Worm (Caenorhabditis elegans) whole organism, young adult: ENCODE measurements around the gene pyt-1.

Experiments used
- B0019.2 ChIP-seq: fragments of 200-800 bp; sonication (Bioruptor generic); conservative IDR thresholded peaks from 2 replicates; pipeline ENCODE4 v1.3.6; 2022; ENCODE audit warnings: missing genetic modification reagents, missing genetic modification characterization, missing compliant biosample characterization
- B0336.3 ChIP-seq: fragments of 200-800 bp; sonication (Bioruptor generic); IDR thresholded peaks from 2 replicates; pipeline ENCODE4 v1.3.6; 2022; ENCODE audit warnings: missing genetic modification characterization, missing compliant biosample characterization
- F49E8.2 ChIP-seq: sonication (generic microtip); optimal IDR thresholded peaks from 3 replicates; lab custom pipeline; 2017; ENCODE audit warnings: missing genetic modification characterization, mild to moderate bottlenecking, missing compliant biosample characterization, antibody characterized with exemption, moderate library complexity; ENCODE audit not compliant: insufficient read depth
- F52B5.7 ChIP-seq: sonication (generic microtip); optimal IDR thresholded peaks from 2 replicates; lab custom pipeline; 2016; ENCODE audit warnings: mild to moderate bottlenecking, missing genetic modification characterization, missing compliant biosample characterization
- F57A8.1 ChIP-seq: fragments of 200-800 bp; sonication (Bioruptor generic); optimal IDR thresholded peaks from 2 replicates; lab custom pipeline; 2018; ENCODE audit warnings: mild to moderate bottlenecking, missing genetic modification characterization, moderate library complexity, missing compliant biosample characterization
- F57C9.4 ChIP-seq: sonication (generic microtip); optimal IDR thresholded peaks from 2 replicates; lab custom pipeline; 2017; ENCODE audit warnings: mild to moderate bottlenecking, missing genetic modification characterization, missing compliant biosample characterization
- Y67H2A.10 ChIP-seq: fragments of 200-800 bp; sonication (Bioruptor generic); conservative IDR thresholded peaks from 2 replicates; pipeline ENCODE4 v1.3.6; 2022; ENCODE audit warnings: missing genetic modification reagents, missing genetic modification characterization, missing compliant biosample characterization
- Y79H2A.3 ChIP-seq: fragments of 200-800 bp; sonication (Bioruptor generic); conservative IDR thresholded peaks from 2 replicates; pipeline ENCODE4 v1.3.6; 2022; ENCODE audit warnings: missing genetic modification reagents, missing genetic modification characterization, missing compliant biosample characterization
- ama-1 ChIP-seq, 3 experiments: fragments of 150-350 bp in 1 of 3; sonication (generic microtip) in 2 of 3; optimal IDR thresholded peaks; 2 replicates each; lab custom pipeline; 2014 to 2018; ENCODE audit warnings: missing biosample characterization in 2 of 3, missing genetic modification characterization in 2 of 3, missing genetic modification reagents in 2 of 3
- attf-3 ChIP-seq: fragments of 200-800 bp; sonication (Bioruptor generic); conservative IDR thresholded peaks from 2 replicates; pipeline ENCODE4 v1.3.6; 2022; ENCODE audit warnings: missing genetic modification reagents, missing genetic modification characterization, missing compliant biosample characterization
- attf-5 ChIP-seq: fragments of 200-800 bp; sonication (Bioruptor generic); optimal IDR thresholded peaks from 2 replicates; lab custom pipeline; 2018; ENCODE audit warnings: mild to moderate bottlenecking, missing genetic modification characterization, missing compliant biosample characterization
- bed-2 ChIP-seq: fragments of 200-800 bp; sonication (Bioruptor generic); IDR thresholded peaks from 2 replicates; pipeline ENCODE4 v1.3.6; 2022; ENCODE audit warnings: missing genetic modification reagents, missing genetic modification characterization, missing compliant biosample characterization
- cebp-1 ChIP-seq, 2 experiments: fragments of 200-800 bp in 1 of 2; sonication (Bioruptor generic) in 1 of 2; sonication (generic microtip) in 1 of 2; IDR thresholded peaks in 1 of 2; optimal IDR thresholded peaks in 1 of 2; 2 replicates each; pipeline versions ENCODE4 v1.3.6 to Lab custom; 2017 to 2022; ENCODE audit warnings: missing compliant biosample characterization in 2 of 2, missing genetic modification characterization in 2 of 2, mild to moderate bottlenecking in 1 of 2, missing genetic modification reagents in 1 of 2, moderate library complexity in 1 of 2
- ceh-40 ChIP-seq: fragments of 200-800 bp; sonication (Bioruptor generic); IDR thresholded peaks from 2 replicates; pipeline ENCODE4 v1.3.6; 2022; ENCODE audit warnings: missing genetic modification characterization, missing compliant biosample characterization
- hlh-12 ChIP-seq: sonication (generic microtip); optimal IDR thresholded peaks from 2 replicates; lab custom pipeline; 2016; ENCODE audit warnings: missing genetic modification characterization, missing compliant biosample characterization
- hmg-20 ChIP-seq: fragments of 200-800 bp; sonication (Bioruptor generic); IDR thresholded peaks from 2 replicates; pipeline ENCODE4 v1.3.6; 2022; ENCODE audit warnings: missing genetic modification reagents, missing genetic modification characterization, missing compliant biosample characterization
- lsy-27 ChIP-seq: sonication (generic microtip); optimal IDR thresholded peaks from 2 replicates; lab custom pipeline; 2017; ENCODE audit warnings: missing genetic modification characterization, mild to moderate bottlenecking, missing compliant biosample characterization, antibody characterized with exemption, missing genotype, borderline replicate concordance; ENCODE audit not compliant: insufficient read depth
- madf-3 ChIP-seq: fragments of 200-800 bp; sonication (Bioruptor generic); IDR thresholded peaks from 2 replicates; pipeline ENCODE4 v1.3.6; 2022; ENCODE audit warnings: missing genetic modification reagents, missing genetic modification characterization, missing compliant biosample characterization
- madf-6 ChIP-seq: fragments of 200-800 bp; sonication (Bioruptor generic); IDR thresholded peaks from 2 replicates; pipeline ENCODE4 v1.3.6; 2022; ENCODE audit warnings: missing genetic modification reagents, missing genetic modification characterization, missing compliant biosample characterization
- madf-8 ChIP-seq: fragments of 200-800 bp; sonication (Bioruptor generic); conservative IDR thresholded peaks from 2 replicates; pipeline ENCODE4 v1.3.6; 2022; ENCODE audit warnings: missing genetic modification reagents, missing genetic modification characterization, missing compliant biosample characterization
- nfya-2 ChIP-seq: fragments of 200-800 bp; sonication (Bioruptor generic); IDR thresholded peaks from 2 replicates; pipeline ENCODE4 v1.3.6; 2022; ENCODE audit warnings: missing genetic modification reagents, missing genetic modification characterization, missing compliant biosample characterization
- nhr-179 ChIP-seq: sonication (generic microtip); optimal IDR thresholded peaks from 2 replicates; lab custom pipeline; 2016; ENCODE audit warnings: mild to moderate bottlenecking, missing genetic modification characterization, missing compliant biosample characterization
- nhr-80 ChIP-seq: sonication (generic microtip); optimal IDR thresholded peaks from 2 replicates; lab custom pipeline; 2016; ENCODE audit warnings: missing genetic modification characterization, missing compliant biosample characterization
- snpc-4 ChIP-seq, 5 experiments: fragments of 150-350 bp in 1 of 5; sonication (generic microtip) in 4 of 5; optimal IDR thresholded peaks; 2 replicates each; lab custom pipeline; 2014 to 2018; ENCODE audit warnings: missing genetic modification characterization in 5 of 5, missing biosample characterization in 3 of 5, antibody characterized with exemption in 2 of 5, mild to moderate bottlenecking in 2 of 5, missing compliant biosample characterization in 2 of 5, missing genotype in 2 of 5, moderate library complexity in 2 of 5, missing genetic modification reagents in 1 of 5
- sptf-2 ChIP-seq: fragments of 200-800 bp; sonication (Bioruptor generic); optimal IDR thresholded peaks from 2 replicates; lab custom pipeline; 2018; ENCODE audit warnings: mild to moderate bottlenecking, missing genetic modification characterization, missing compliant biosample characterization
- tbp1 ChIP-seq: fragments of 200-800 bp; sonication (Bioruptor generic); optimal IDR thresholded peaks from 2 replicates; lab custom pipeline; 2018; ENCODE audit warnings: mild to moderate bottlenecking, missing genetic modification characterization, missing compliant biosample characterization
- tlf-1 ChIP-seq: fragments of 200-800 bp; sonication (Bioruptor generic); optimal IDR thresholded peaks from 2 replicates; lab custom pipeline; 2018; ENCODE audit warnings: mild to moderate bottlenecking, missing genetic modification characterization, missing compliant biosample characterization
- unc-62 ChIP-seq: fragments of 150-350 bp; optimal IDR thresholded peaks from 2 replicates; lab custom pipeline; 2014; ENCODE audit warnings: missing biosample characterization, missing genetic modification reagents, missing genetic modification characterization
- ztf-18 ChIP-seq: sonication (generic microtip); optimal IDR thresholded peaks from 2 replicates; lab custom pipeline; 2016; ENCODE audit warnings: missing genotype, mild to moderate bottlenecking, missing genetic modification characterization, missing compliant biosample characterization

The pyt-1 gene

DNA sequence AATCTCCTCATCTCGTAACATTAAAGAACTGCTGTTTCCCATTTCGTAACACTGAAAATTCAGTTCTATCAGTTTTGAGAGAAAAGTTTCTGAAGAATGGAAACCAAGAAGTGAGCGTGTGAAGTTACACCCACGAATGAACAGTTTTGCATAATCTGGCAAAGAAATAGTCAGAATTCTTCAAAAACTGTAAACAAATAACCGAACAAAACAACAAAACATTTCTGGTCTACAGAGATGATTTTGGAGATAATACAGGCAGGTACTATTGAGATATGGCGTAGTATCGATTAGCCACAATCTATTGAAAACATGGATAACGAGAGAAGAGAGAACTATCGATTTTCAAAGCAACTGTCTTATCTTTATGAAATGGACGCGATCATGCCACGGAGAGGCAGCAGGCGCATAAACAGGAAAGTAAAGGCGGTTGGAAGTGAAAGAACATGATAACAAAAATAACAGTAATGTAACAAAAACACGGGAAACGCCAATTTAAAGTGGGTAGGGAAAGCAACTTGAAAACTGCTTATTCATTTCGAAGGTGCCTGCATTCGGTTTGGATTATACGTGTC is 25.6 kb downstream of the pyt-1 start, which contains the start of gene chpf-1:
TSS of gene chpf-1 (minus strand) at position 51 of the 575 bp plus-strand sequence.
- no peak for TF ChIP-seq snpc-4 (GFP tag; optimal IDR thresholded peaks at IDR 0.05; lab: Kevin White, UChicago)
- peak in 2 of 4 experiments; percentile 33 to 36 for TF ChIP-seq snpc-4 (tag; optimal IDR thresholded peaks at IDR 0.05; lab: Kevin White, UChicago)
- no peak for TF ChIP-seq cebp-1 (GFP tag; IDR thresholded peaks at IDR 0.05; lab: Robert Waterston, UW)
- peak; percentile 2 for TF ChIP-seq cebp-1 (tag; optimal IDR thresholded peaks at IDR 0.05; lab: Kevin White, UChicago)
- TF ChIP-seq unc-62 (GFP tag; lab: Kevin White, UChicago): no peak
- 0 out of 2 replicates have a peak, but pooled peaks have one; percentile 17 for TF ChIP-seq madf-6 (GFP tag; lab: Robert Waterston, UW)
- peak; percentile 65 for TF ChIP-seq nhr-80 (tag; lab: Kevin White, UChicago)
- TF ChIP-seq attf-5 (GFP tag; lab: Kevin White, UChicago): no peak
- TF ChIP-seq B0336.3 (GFP tag; lab: Robert Waterston, UW): no peak
- peak; percentile 56 for TF ChIP-seq ztf-18 (tag; lab: Kevin White, UChicago)

DNA sequence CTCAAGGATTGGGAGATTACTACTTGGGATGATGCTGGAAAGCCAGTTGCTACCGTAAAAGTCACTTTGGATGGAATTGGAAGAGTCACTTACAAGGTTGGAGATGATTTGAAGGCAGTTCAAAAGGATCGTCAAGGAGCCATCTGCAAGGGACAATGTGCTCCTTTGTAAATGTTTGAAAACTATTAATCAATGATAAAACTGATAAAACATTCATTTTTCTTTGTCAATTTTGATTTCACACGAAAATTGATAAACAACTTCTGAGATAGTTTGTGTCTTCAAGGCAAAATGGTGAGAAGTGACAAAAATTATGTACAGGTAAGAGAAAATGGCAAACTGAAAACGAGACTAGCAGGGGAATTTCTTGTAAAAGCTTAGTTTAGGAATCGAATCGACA is 26.8 kb downstream of the pyt-1 start:
- TF ChIP-seq lsy-27: no peak
- TF ChIP-seq hlh-12 (tag; lab: Kevin White, UChicago): no peak
- no peak for TF ChIP-seq tlf-1 (GFP tag; lab: Kevin White, UChicago)
- no peak for TF ChIP-seq cebp-1 (GFP tag; IDR thresholded peaks at IDR 0.05; lab: Robert Waterston, UW)
- TF ChIP-seq cebp-1 (tag; optimal IDR thresholded peaks at IDR 0.05; lab: Kevin White, UChicago): no peak
- no peak for TF ChIP-seq sptf-2
- no peak for TF ChIP-seq attf-3 (GFP tag; lab: Robert Waterston, UW)
- TF ChIP-seq tbp1: no peak
- no peak for TF ChIP-seq Y79H2A.3 (GFP tag; lab: Robert Waterston, UW)
- TF ChIP-seq Y67H2A.10 (GFP tag; lab: Robert Waterston, UW): no peak
- TF ChIP-seq madf-3 (GFP tag; lab: Robert Waterston, UW): no peak
- TF ChIP-seq bed-2 (GFP tag; lab: Robert Waterston, UW): no peak
- TF ChIP-seq F52B5.7: no peak
- TF ChIP-seq ama-1 (optimal IDR thresholded peaks at IDR 0.05; lab: Kevin White, UChicago): no peak
- TF ChIP-seq ama-1 (GFP tag; optimal IDR thresholded peaks at IDR 0.05; lab: Kevin White, UChicago): no peak
- no peak for TF ChIP-seq madf-6 (GFP tag; lab: Robert Waterston, UW)

DNA sequence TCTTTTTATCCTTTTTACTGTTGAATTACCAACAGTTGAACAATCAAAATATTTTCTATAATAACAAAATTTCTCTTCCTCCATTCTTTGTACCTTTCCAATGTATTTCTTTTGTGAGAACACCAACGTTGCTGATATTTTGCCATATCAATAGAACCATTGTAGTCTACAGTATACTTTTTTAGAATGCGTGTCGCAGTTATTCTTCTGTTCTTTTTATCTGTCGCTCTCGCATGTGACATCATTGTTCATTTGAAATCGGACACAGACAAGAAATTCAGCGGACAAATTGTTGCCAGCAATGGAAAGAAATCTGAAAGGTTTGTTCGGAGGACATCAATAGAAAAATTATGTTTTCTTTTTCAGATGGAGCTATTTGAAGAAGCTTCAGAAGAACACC is 27.2 kb downstream of the pyt-1 start, which contains the start of gene ZK856.7:
TSS of gene ZK856.7 (plus strand) at position 186 of the 400 bp plus-strand sequence.
- no peak for TF ChIP-seq ama-1 (optimal IDR thresholded peaks at IDR 0.05; lab: Kevin White, UChicago)
- peak in 1 of 2 experiments; percentile 7 for TF ChIP-seq ama-1 (GFP tag; optimal IDR thresholded peaks at IDR 0.05; lab: Kevin White, UChicago)
- no peak for TF ChIP-seq ztf-18 (tag; lab: Kevin White, UChicago)

DNA sequence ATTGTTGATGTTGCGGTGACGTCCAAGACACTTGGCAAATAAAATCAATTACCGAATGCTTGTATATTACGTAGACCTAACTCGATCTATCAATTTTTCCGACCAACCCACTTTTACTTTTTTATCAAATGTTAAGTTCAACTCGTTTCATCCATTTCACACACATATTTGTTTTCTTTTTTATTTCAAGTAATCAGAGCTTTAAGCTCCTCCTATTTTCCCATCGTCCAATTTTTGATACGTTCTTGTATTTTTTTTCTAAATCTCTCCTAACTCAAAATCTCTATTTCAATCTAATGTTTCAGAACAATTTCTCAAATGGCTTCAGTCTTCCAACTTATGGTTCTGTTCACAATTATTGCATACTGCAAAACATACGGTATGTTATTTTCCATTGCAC is 30.7 kb downstream of the pyt-1 start, which contains the start of gene ZK856.6:
TSS of gene ZK856.6 (plus strand) at position 301 of the 400 bp plus-strand sequence.
- TF ChIP-seq B0019.2 (GFP tag; lab: Robert Waterston, UW): no peak
- no peak for TF ChIP-seq F49E8.2
- TF ChIP-seq nhr-80 (tag; lab: Kevin White, UChicago): no peak
- TF ChIP-seq nfya-2 (GFP tag; lab: Robert Waterston, UW): no peak
- no peak for TF ChIP-seq madf-8 (GFP tag; lab: Robert Waterston, UW)

DNA sequence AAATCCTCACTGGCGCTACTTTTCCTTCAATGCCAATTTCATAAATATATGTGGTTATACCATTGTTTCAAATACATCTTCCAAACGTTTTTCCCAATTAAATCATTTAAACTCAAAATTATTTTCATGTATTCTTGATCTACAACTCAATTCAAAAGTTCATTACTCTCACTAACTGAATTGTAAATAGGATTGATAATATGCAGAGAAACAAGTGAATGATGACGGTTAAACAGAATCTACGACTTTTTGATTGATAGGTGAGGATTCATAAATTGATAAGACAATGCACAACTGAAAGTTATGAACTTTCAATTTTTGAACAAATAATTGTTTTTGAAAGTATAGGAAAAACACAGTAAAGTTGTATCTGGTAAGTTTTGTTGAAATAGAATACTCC is 37.9 kb downstream of the pyt-1 start:
- TF ChIP-seq madf-8 (GFP tag; lab: Robert Waterston, UW): no peak
- no peak for TF ChIP-seq hmg-20 (GFP tag; lab: Robert Waterston, UW)
- peak; percentile 23 for TF ChIP-seq nhr-80 (tag; lab: Kevin White, UChicago)
- TF ChIP-seq nhr-179 (tag; lab: Kevin White, UChicago): no peak
- no peak for TF ChIP-seq F57C9.4
- no peak for TF ChIP-seq ceh-40 (GFP tag; lab: Robert Waterston, UW)
- TF ChIP-seq madf-6 (GFP tag; lab: Robert Waterston, UW): no peak
- no peak for TF ChIP-seq F57A8.1 (GFP tag; lab: Kevin White, UChicago)
